Fruit fly (Drosophila melanogaster) S2 (cell line): ENCODE measurements around the gene Cpr100A.

Experiments used
- CG8478 ChIP-seq: fragments of >200 bp; optimal IDR thresholded peaks from 2 replicates; lab custom pipeline; 2018
- CTCF ChIP-seq, 2 experiments: fragments of >200 bp; optimal IDR thresholded peaks; 2 replicates each; lab custom pipeline; 2018

dm6 chr3R:30856596-30856995 lies 10.7 kb upstream of the Cpr100A start:
- TF ChIP-seq CG8478 (lab: Kevin White, UChicago): no peak
- no peak for TF ChIP-seq CTCF (optimal IDR thresholded peaks at IDR 0.05; lab: Kevin White, UChicago)
